Worm (Caenorhabditis elegans): ENCODE results near the gene col-84.

The col-84 gene

DNA sequence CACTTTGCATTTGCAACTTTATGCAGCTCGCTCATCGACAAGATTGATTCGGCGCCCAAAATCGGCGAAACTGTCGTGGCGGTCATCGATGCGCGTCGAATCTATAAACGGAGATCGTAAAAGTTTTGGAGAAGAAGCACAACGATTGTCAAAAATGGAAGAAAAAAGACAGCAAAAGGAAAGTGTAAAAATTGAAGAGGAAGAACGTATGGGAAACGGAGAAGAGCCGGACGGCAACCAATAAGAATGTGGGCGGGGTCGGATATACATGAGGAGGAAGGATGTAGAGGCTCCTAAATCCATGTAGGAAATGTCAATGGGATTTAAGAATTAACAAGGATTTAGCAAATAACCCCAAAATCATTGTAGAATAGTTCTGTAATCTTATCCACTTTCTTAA, 32.8 kb downstream of the col-84 start, which contains the start of gene vab-23:
Gene vab-23 (minus strand): TSS at position 101 of the 400 bp plus-strand sequence.
- TF ChIP-seq dmd-8 (GFP tag; IDR thresholded peaks at IDR 0.05) (no peak), nhr-48 (tag; optimal IDR thresholded peaks at IDR 0.05) (no peak), T20F7.1 (GFP tag; optimal IDR thresholded peaks at IDR 0.05) (no peak), madf-9 (GFP tag; conservative IDR thresholded peaks at IDR 0.05) (no peak), daf-16 (GFP tag; optimal IDR thresholded peaks at IDR 0.05) (no peak), daf-16 (tag; optimal IDR thresholded peaks at IDR 0.05) (no peak), mep-1 (tag; optimal IDR thresholded peaks at IDR 0.05) (no peak)

DNA sequence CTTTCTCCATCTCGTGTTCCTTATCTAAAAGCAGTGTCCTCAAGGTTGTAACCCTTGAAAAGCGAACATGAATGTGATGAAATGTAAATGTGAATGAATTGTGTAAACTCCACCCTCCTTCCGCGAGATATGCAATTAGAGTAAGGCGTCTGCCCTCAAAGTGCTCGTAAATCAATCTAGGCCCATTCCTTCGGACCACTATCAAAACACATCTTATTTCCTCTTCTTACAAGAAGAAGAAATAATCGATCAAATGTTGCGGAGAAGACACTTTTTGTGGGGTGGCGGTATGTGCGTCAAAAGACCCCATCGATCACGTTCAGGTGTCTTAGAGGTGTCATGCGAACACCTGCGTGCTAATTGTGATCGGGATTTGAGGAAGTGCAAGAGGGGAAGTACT, 33.9 kb downstream of the col-84 start:
- TF ChIP-seq mep-1 (tag; optimal IDR thresholded peaks at IDR 0.05) (no peak), Y105C5A.15 (GFP tag; IDR thresholded peaks at IDR 0.05) (no peak), mes-2 (tag; optimal IDR thresholded peaks at IDR 0.05; ENCODE audit: poor library complexity, severe bottlenecking) (no peak), rbr-2 (tag; optimal IDR thresholded peaks at IDR 0.05) (no peak), lin-38 (GFP tag; IDR thresholded peaks at IDR 0.05) (no peak), hlh-30 (tag; optimal IDR thresholded peaks at IDR 0.05; ENCODE audit: insufficient read depth) (no peak), lir-3 (tag; optimal IDR thresholded peaks at IDR 0.05) (no peak), ztf-11 (tag; optimal IDR thresholded peaks at IDR 0.05) (no peak), snpc-4 (tag; optimal IDR thresholded peaks at IDR 0.05) (no peak), daf-19 (GFP tag; conservative IDR thresholded peaks at IDR 0.05) (no peak), F49E8.2 (tag; optimal IDR thresholded peaks at IDR 0.05; ENCODE audit: borderline replicate concordance) (no peak), unc-130 (GFP tag; optimal IDR thresholded peaks at IDR 0.05) (no peak), F10B5.3 (tag; optimal IDR thresholded peaks at IDR 0.05) (no peak)

DNA sequence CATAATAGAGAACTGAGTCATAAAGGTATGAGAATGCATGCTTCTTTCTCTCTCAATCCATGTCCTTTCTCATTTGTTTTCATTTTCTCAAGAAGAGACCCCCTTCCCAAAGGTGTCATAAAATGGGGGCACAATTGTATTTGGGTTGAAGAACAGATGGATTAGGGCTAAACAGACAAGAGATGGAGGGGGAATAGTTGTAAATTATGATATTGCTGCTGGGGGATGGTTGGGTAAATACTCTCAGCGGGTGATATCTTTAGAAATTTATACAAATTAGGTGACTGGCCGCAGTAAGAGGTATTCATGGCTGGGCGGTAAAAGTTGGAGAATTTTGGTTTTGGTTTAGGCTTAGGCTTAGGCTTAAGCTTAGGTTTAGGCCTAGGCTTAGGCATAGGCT, 36.7 kb downstream of the col-84 start:
- TF ChIP-seq unc-62 (GFP tag; optimal IDR thresholded peaks at IDR 0.05 in 1 of 2) (peak in 1 of 2 experiments; percentile 59), unc-62 (tag; optimal IDR thresholded peaks at IDR 0.05) (no peak), arid-1 (GFP tag; conservative IDR thresholded peaks at IDR 0.05) (no peak), zip-11 (GFP tag; IDR thresholded peaks at IDR 0.05) (no peak), dmd-8 (GFP tag; IDR thresholded peaks at IDR 0.05) (no peak)

DNA sequence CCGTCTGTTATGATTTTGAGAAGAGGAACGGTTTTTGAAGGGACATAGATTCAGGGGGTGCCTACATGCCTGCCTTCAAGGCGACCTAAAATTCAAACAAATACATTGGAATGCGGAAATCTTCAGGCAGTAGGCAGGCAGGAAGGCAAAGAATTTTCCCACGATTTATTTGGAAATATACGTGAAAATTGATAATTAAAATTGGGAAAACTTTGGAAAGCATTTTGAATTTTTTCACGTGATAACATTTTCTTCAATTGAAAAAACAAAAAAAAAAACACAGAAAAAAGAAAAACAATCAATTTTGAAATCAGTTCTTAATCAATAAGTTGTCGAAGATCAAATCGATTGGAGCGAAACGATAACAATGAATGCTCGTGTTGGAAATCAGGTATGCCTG, 37.9 kb downstream of the col-84 start, which contains the start of gene ZK930.4:
Gene ZK930.4 (plus strand): TSS at position 301 of the 400 bp plus-strand sequence.
- TF ChIP-seq spr-1 (tag; optimal IDR thresholded peaks at IDR 0.05) (no peak), dmd-9 (GFP tag; IDR thresholded peaks at IDR 0.05) (no peak), nhr-77 (tag; optimal IDR thresholded peaks at IDR 0.05) (no peak), ceh-28 (tag; optimal IDR thresholded peaks at IDR 0.05) (no peak), lin-1 (GFP tag; IDR thresholded peaks at IDR 0.05) (no peak), nhr-11 (tag; optimal IDR thresholded peaks at IDR 0.05) (no peak), set-16 (GFP tag; IDR thresholded peaks at IDR 0.05) (no peak), daf-8 (GFP tag; IDR thresholded peaks at IDR 0.05) (no peak), fkh-10 (GFP tag; optimal IDR thresholded peaks at IDR 0.05) (no peak), ceh-62 (tag; optimal IDR thresholded peaks at IDR 0.05) (no peak), lin-39 (tag; optimal IDR thresholded peaks at IDR 0.05) (no peak), duxl-1 (tag; optimal IDR thresholded peaks at IDR 0.05; ENCODE audit: poor library complexity) (no peak), lsy-2 (tag; optimal IDR thresholded peaks at IDR 0.05) (no peak), nhr-237 (tag; optimal IDR thresholded peaks at IDR 0.05) (no peak), zip-11 (GFP tag; IDR thresholded peaks at IDR 0.05) (no peak), snpc-4 (tag; optimal IDR thresholded peaks at IDR 0.05) (no peak), gei-8 (GFP tag; optimal IDR thresholded peaks at IDR 0.05) (no peak), T26A8.4 (GFP tag; IDR thresholded peaks at IDR 0.05) (no peak), sdz-12 (GFP tag; optimal IDR thresholded peaks at IDR 0.05) (no peak)

All from whole organism, L4 larva.